Worm (Caenorhabditis elegans) whole organism, midembryonic: ENCODE measurements around the gene kdin-1.

Source experiments
- T22C8.4 ChIP-seq: fragments of 200-800 bp; sonication (Bioruptor generic); IDR thresholded peaks from 2 replicates; pipeline ENCODE4 v1.3.6; 2022; ENCODE audit warnings: missing genetic modification characterization, missing compliant biosample characterization
- cog-1 ChIP-seq: sonication (generic microtip); optimal IDR thresholded peaks from 2 replicates; lab custom pipeline; 2016; ENCODE audit warnings: missing genetic modification characterization, missing compliant biosample characterization
- med-1 ChIP-seq: sonication (generic microtip); optimal IDR thresholded peaks from 2 replicates; lab custom pipeline; 2017; ENCODE audit warnings: missing genetic modification characterization, mild to moderate bottlenecking, missing compliant biosample characterization, antibody characterized with exemption, missing genetic modification reagents; ENCODE audit not compliant: insufficient read depth
- ztf-29 ChIP-seq: fragments of 200-800 bp; sonication (Bioruptor generic); IDR thresholded peaks from 2 replicates; pipeline ENCODE4 v1.3.6; 2022; ENCODE audit warnings: missing genetic modification reagents, missing genetic modification characterization, missing compliant biosample characterization

DNA sequence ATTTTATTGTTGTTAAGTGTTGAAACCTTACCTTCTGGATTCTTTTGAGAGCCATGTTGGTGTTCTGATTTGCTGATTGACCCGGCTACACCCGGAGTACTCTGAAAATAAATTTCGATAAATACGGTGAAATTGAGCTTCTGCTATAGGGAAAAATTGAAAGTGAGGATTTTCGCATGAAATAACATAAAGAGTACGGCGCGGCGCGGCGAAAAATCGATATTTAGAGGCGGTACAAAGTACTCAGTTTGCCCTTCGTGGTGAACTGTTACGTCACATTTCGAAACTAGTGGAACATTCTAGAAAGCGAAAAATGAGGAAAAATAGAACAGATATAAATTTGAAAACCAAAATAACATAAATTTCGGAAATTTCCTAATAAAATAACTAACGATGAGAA lies 43.7 kb downstream of the kdin-1 start, which contains the start of gene let-70:
- no peak for TF ChIP-seq T22C8.4 (GFP tag; lab: Robert Waterston, UW)
- TF ChIP-seq cog-1 = no peak
- no peak for TF ChIP-seq ztf-29 (GFP tag; lab: Robert Waterston, UW)
- TF ChIP-seq med-1 (GFP tag; lab: Kevin White, UChicago) = no peak
